Worm (Caenorhabditis elegans) whole organism, L4/young adult: Measurements from ENCODE around the gene unc-32.

Source experiments
- W03F9.2 ChIP-seq: fragments of 150-350 bp; optimal IDR thresholded peaks from 2 replicates; lab custom pipeline; 2014; ENCODE audit warnings: missing biosample characterization, missing genetic modification characterization
- dao-5 ChIP-seq: sonication (generic microtip); optimal IDR thresholded peaks from 2 replicates; lab custom pipeline; 2016; ENCODE audit warnings: missing genotype, missing genetic modification characterization, moderate library complexity, missing compliant biosample characterization
- him-1 ChIP-seq: sonication (generic microtip); optimal IDR thresholded peaks from 2 replicates; lab custom pipeline; 2016; ENCODE audit warnings: missing genotype, missing genetic modification reagents, missing genetic modification characterization, missing compliant biosample characterization

DNA sequence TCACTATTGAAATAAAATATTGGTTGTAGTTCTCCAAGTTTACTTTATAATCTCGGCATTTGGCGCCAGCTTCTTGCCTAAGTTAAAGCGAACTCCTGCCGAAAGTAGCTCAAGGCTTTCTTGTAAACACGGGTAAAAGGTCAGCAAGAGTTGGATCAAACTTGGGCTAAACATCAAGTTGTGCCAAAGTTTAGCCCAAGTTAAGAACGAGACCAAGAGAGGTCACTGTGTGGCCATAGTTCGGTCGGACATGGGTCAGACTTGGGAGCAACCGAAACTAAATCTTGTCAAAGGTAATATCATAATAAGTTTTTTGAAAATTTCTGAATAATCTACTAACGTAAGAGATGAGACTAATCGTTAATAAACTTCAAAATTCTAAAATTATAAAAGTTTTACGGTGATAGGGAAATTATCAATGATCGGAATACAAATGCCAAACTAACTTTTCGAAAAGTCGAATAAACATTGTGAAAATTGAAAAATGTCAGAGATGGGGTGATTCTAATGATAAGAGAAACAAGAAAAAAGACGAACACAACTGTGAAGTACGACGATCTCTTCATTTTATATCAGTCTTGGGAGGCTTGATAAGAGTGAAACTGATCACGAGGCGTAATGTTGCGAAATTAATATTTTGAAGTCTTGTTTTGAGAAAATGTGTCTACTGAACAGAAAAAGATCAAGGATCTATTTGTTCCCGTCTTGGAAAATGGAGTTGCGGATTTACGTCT, 37.3 kb upstream of the unc-32 start:
- TF ChIP-seq him-1 (tag; lab: Kevin White, UChicago) (no peak), W03F9.2 (tag; lab: Kevin White, UChicago) (peak; percentile 22), dao-5 (no peak)
